Fruit fly (Drosophila melanogaster): Measurements from ENCODE around the gene CG34165.
A peak's percentile ranks its signal among the peaks of the same experiment; 100 is the strongest.

The CG34165 gene

DNA sequence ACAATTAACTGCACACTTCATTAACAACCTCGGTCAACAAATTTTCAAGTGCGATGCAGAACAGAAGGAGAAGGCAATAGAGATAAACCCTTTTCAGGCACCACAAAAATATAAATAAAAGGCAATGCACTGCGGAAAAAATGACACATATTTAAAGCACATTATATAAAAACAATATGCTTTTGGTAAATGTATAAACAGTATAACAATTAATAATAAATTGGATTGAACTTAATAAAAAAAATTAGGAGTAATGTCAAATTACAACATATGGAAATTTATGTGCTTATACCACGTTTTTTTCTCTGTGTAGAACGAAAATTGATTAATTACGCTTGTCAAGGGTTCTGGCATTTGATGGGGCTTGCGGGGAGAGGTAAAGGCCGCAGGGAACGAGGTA is 22.8 kb upstream of the CG34165 start (continued):
- TF ChIP-seq zf30C (GFP tag; optimal IDR thresholded peaks at IDR 0.05) (peak; percentile 71), bcd (GFP tag; optimal IDR thresholded peaks at IDR 0.05) (no peak), Bdp1 (GFP tag; optimal IDR thresholded peaks at IDR 0.05) (no peak), CG4282 (GFP tag; optimal IDR thresholded peaks at IDR 0.05) (no peak), CG10543 (GFP tag; optimal IDR thresholded peaks at IDR 0.05) (no peak), H2.0 (GFP tag; IDR thresholded peaks at IDR 0.05) (no peak), ewg (GFP tag; optimal IDR thresholded peaks at IDR 0.05) (no peak), slou (GFP tag; optimal IDR thresholded peaks at IDR 0.05) (no peak), p53 (GFP tag; optimal IDR thresholded peaks at IDR 0.05) (no peak), wdn (GFP tag; IDR thresholded peaks at IDR 0.05) (no peak), fd102C (GFP tag; optimal IDR thresholded peaks at IDR 0.05) (no peak), Hsf (GFP tag; optimal IDR thresholded peaks at IDR 0.05) (no peak), CG34422 (GFP tag; IDR thresholded peaks at IDR 0.05) (no peak), sug (tag; optimal IDR thresholded peaks at IDR 0.05) (no peak), CG17359 (tag; optimal IDR thresholded peaks at IDR 0.05) (no peak), sna (GFP tag; IDR thresholded peaks at IDR 0.05; ENCODE audit: partially characterized antibody) (no peak), tup (GFP tag; optimal IDR thresholded peaks at IDR 0.05) (no peak), caup (GFP tag; optimal IDR thresholded peaks at IDR 0.05; ENCODE audit: severe bottlenecking) (no peak), CG17328 (GFP tag; IDR thresholded peaks at IDR 0.05) (peak; percentile 50; the same call in 1 of the 2 replicates), ATbp (GFP tag; optimal IDR thresholded peaks at IDR 0.05) (no peak), al (GFP tag; IDR thresholded peaks at IDR 0.05) (no peak), btn (GFP tag; optimal IDR thresholded peaks at IDR 0.05) (no peak), CG15601 (tag; optimal IDR thresholded peaks at IDR 0.05) (peak; percentile 50), CG6791 (GFP tag; IDR thresholded peaks at IDR 0.05; ENCODE audit: partially characterized antibody) (no peak), CG31441 (GFP tag; IDR thresholded peaks at IDR 0.05) (0 out of 2 replicates have a peak, but pooled peaks have one; percentile 33), Atf-2 (GFP tag; optimal IDR thresholded peaks at IDR 0.05) (no peak), CG15514 (GFP tag; optimal IDR thresholded peaks at IDR 0.05) (no peak), Nf-YC (tag; optimal IDR thresholded peaks at IDR 0.05) (no peak), CG33213 (GFP tag; optimal IDR thresholded peaks at IDR 0.05) (no peak), Bgb (GFP tag; IDR thresholded peaks at IDR 0.05; ENCODE audit: partially characterized antibody) (no peak), CG7928 (GFP tag; optimal IDR thresholded peaks at IDR 0.05) (no peak), NC2α (GFP tag; optimal IDR thresholded peaks at IDR 0.05) (no peak), Xbp1 (GFP tag; optimal IDR thresholded peaks at IDR 0.05) (peak; percentile 7), gsb (GFP tag; IDR thresholded peaks at IDR 0.05) (no peak), CG4424 (GFP tag; optimal IDR thresholded peaks at IDR 0.05) (no peak), so (GFP tag; IDR thresholded peaks at IDR 0.05) (no peak), Atf6 (GFP tag; IDR thresholded peaks at IDR 0.05) (no peak), Chrac-16 (GFP tag; optimal IDR thresholded peaks at IDR 0.05) (no peak), run (tag; optimal IDR thresholded peaks at IDR 0.05) (no peak), Camta (GFP tag; optimal IDR thresholded peaks at IDR 0.05) (no peak), CG6175 (GFP tag; IDR thresholded peaks at IDR 0.05) (no peak), ERR (GFP tag; optimal IDR thresholded peaks at IDR 0.05) (no peak), bsh (GFP tag; optimal IDR thresholded peaks at IDR 0.05) (peak in 1 of 2 experiments; percentile 15), HLH3B (GFP tag; IDR thresholded peaks at IDR 0.05) (peak; percentile 16; the same call in 1 of the 2 replicates), CG13123 (GFP tag; optimal IDR thresholded peaks at IDR 0.05) (no peak), pita (GFP tag; optimal IDR thresholded peaks at IDR 0.05) (no peak), Hey (tag; optimal IDR thresholded peaks at IDR 0.05) (no peak), disco-r (GFP tag; optimal IDR thresholded peaks at IDR 0.05) (no peak), eve (GFP tag; optimal IDR thresholded peaks at IDR 0.05) (no peak), crol (GFP tag; IDR thresholded peaks at IDR 0.05) (no peak), CG14965 (GFP tag; optimal IDR thresholded peaks at IDR 0.05; ENCODE audit: borderline replicate concordance) (no peak), CG30431 (GFP tag; optimal IDR thresholded peaks at IDR 0.05) (no peak)

Measured in whole organism, embryonic.